Worm (Caenorhabditis elegans): ENCODE results near the gene C06E4.1.

The C06E4.1 gene

ce11 chrIV:7309678-7310077, 26.6 kb downstream of the C06E4.1 start:
- no peak for TF ChIP-seq W03F9.2 (tag; optimal IDR thresholded peaks at IDR 0.05)

- TF ChIP-seq dao-5 (tag; optimal IDR thresholded peaks at IDR 0.05) = no peak
- TF ChIP-seq W03F9.2 (tag; optimal IDR thresholded peaks at IDR 0.05) = no peak
- TF ChIP-seq him-1 (tag; optimal IDR thresholded peaks at IDR 0.05) = no peak
Observed at ce11 chrIV:7310410-7310809, 27.4 kb downstream of the C06E4.1 start, which contains the start of gene grl-4. TSS of gene grl-4 (minus strand) at chrIV:7310760.

DNA sequence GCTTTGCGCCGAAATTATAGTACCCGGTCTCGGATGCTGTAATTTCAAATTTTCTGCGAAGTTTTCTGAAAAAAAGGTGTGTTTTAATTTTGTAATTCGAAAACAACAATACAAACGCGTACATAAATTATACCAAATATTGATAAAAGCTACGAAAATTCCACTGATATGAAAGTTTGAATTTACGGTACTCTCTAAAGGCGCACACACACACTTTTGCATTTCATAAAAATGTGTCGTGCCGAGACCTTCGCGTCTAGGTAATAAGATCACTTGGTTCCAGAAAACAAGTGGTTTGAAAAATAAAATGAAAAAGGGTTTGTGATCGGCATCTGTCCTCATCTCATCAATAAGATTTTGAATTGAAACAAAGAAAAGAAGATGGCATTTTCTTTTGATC, 27.8 kb downstream of the C06E4.1 start:
- TF ChIP-seq dao-5 (tag; optimal IDR thresholded peaks at IDR 0.05) (no peak), W03F9.2 (tag; optimal IDR thresholded peaks at IDR 0.05) (no peak), him-1 (tag; optimal IDR thresholded peaks at IDR 0.05) (no peak)

DNA sequence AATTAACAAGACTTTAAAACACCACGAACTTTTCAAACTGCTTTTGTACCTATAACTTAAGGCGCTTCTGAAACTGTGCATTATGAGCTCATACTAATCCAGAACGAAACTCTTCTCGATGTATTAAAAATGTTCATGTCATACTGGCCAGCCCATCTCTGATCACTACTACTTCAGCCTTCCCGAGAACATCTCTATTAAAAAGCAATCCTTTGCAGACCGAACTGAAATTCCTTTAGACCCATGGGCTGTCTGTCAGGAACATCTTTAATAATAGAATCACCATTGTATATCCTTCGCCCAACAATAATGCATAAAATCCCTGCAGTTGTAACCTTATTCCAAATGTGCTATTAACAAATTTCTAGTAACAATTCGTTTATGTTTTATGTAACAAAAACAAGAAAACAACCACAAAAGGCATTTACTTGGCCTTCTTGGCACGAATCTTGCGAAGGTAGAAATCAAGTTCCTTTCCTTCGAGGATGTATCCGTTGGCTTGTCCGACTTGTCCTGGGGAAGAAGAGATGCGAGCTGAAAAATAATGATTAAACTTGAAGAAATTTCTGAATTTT, 29.6 kb downstream of the C06E4.1 start:
- no peak for TF ChIP-seq dao-5 (tag; optimal IDR thresholded peaks at IDR 0.05)
- TF ChIP-seq W03F9.2 (tag; optimal IDR thresholded peaks at IDR 0.05) = no peak
- TF ChIP-seq him-1 (tag; optimal IDR thresholded peaks at IDR 0.05) = no peak

- TF ChIP-seq W03F9.2 (tag; optimal IDR thresholded peaks at IDR 0.05) (no peak), him-1 (tag; optimal IDR thresholded peaks at IDR 0.05) (no peak), dao-5 (tag; optimal IDR thresholded peaks at IDR 0.05) (no peak)
Observed at ce11 chrIV:7313397-7313910, 30.4 kb downstream of the C06E4.1 start, which contains the start of gene rps-8. TSS of gene rps-8 (minus strand) at chrIV:7313860.

DNA sequence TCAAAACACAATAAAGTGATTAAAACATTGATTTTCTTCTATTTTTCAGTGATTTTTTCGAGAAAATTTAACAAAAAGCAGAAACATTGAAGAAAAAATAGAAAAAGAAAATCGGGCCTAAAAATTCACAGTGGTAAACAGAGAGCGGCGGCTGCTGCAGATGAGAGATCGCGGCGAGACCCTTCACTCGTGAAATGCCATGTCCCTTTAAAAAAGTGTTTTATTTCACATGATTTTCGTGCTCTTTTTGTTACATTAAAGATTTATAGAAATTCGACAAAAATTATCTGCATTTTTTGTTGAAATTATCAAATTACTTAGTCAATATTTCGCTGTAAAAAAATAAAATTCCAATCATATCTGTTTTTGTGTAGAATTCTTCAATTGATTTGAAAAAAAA, 30.9 kb downstream of the C06E4.1 start:
- TF ChIP-seq him-1 (tag; optimal IDR thresholded peaks at IDR 0.05) (no peak), W03F9.2 (tag; optimal IDR thresholded peaks at IDR 0.05) (peak; percentile 57)

DNA sequence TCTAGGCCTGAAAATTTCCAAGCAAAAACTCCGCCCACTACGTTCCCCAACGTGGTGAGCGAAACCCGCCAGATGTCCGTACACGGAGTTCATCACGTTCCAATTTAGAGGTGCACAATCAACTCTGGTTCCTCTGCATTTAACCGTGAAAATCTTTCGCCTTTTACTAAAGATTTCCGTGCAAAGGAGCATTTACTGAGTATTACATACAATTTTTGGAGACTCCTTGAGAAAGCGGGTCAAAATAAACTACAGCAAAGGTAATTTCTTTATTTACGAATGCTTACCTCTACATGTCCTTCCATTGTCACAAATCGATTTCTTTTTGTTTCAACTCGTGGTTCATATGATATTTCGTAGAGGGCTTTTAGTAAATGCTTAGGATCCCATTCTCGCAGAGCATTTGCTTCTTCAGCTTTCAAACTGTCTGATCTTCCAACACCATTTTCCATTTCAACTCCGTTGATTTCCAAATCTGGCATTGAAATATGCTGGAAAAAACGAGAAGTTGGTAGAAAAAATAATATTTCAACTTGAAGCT, 33.6 kb downstream of the C06E4.1 start, which contains the start of gene F42C5.9:
F42C5.9 (minus strand) TSS at position 491 of the 541 bp plus-strand sequence.
- TF ChIP-seq him-1 (tag; optimal IDR thresholded peaks at IDR 0.05) (no peak), W03F9.2 (tag; optimal IDR thresholded peaks at IDR 0.05) (peak; percentile 61), dao-5 (tag; optimal IDR thresholded peaks at IDR 0.05) (no peak)

- TF ChIP-seq dao-5 (tag; optimal IDR thresholded peaks at IDR 0.05) (no peak), him-1 (tag; optimal IDR thresholded peaks at IDR 0.05) (no peak), W03F9.2 (tag; optimal IDR thresholded peaks at IDR 0.05) (no peak)
Observed at ce11 chrIV:7317829-7318529, 34.9 kb downstream of the C06E4.1 start.

DNA sequence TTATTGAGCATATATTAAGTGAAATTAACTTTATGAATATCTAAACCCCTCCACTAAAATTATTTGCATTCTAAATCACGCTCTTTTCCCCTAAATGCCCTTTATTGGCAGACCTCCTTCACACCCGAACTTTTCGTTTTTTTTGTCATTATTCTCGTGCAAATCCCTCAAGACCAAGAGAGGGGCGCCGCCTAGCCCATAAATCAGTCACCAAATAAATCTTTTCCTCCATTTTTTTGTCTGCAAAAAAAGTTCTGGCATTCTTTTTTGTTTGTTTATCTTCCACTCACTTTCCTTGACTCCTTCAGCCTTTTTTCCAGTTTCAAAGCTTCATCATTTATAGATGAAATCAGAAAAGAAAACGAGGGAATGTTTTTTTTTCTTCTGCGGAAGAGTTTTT, 35.8 kb downstream of the C06E4.1 start:
- TF ChIP-seq him-1 (tag; optimal IDR thresholded peaks at IDR 0.05) (no peak), dao-5 (tag; optimal IDR thresholded peaks at IDR 0.05) (no peak), W03F9.2 (tag; optimal IDR thresholded peaks at IDR 0.05) (no peak)

DNA sequence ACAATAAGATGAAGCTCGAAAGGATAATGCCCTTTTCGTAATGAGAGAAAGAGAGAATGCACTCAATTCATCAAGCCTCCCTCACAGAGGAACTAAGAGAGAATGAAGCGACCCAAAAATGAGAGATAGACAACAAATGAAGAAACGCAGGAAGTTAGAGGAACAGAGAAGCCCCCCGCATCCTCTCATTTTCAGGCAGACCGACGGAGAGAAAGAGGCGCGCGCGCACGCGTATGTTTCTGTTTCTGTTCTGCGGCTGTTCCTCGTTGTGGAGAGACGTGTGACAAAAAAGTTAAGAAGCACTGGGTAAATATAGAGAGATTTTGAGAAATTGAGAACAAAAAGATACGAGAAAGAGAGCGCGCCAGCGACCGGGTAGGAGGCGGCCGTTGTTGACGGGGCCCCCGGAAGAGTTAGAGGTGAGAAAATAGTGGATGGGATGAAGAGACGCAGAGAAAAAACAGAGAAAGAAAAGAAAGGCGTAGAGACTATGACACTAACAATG, 36.9 kb downstream of the C06E4.1 start:
- TF ChIP-seq dao-5 (tag; optimal IDR thresholded peaks at IDR 0.05) (peak; percentile 35), W03F9.2 (tag; optimal IDR thresholded peaks at IDR 0.05) (peak; percentile 48), him-1 (tag; optimal IDR thresholded peaks at IDR 0.05) (peak; percentile 68)

ce11 chrIV:7320688-7321087, 37.6 kb downstream of the C06E4.1 start:
- no peak for TF ChIP-seq dao-5 (tag; optimal IDR thresholded peaks at IDR 0.05)
- no peak for TF ChIP-seq him-1 (tag; optimal IDR thresholded peaks at IDR 0.05)
- TF ChIP-seq W03F9.2 (tag; optimal IDR thresholded peaks at IDR 0.05) = no peak

ce11 chrIV:7323904-7324303, 40.8 kb downstream of the C06E4.1 start:
- no peak for TF ChIP-seq W03F9.2 (tag; optimal IDR thresholded peaks at IDR 0.05)
- no peak for TF ChIP-seq him-1 (tag; optimal IDR thresholded peaks at IDR 0.05)
- TF ChIP-seq dao-5 (tag; optimal IDR thresholded peaks at IDR 0.05) = no peak

ce11 chrIV:7324913-7325312, 41.9 kb downstream of the C06E4.1 start:
- TF ChIP-seq W03F9.2 (tag; optimal IDR thresholded peaks at IDR 0.05) (no peak), dao-5 (tag; optimal IDR thresholded peaks at IDR 0.05) (no peak)

- TF ChIP-seq dao-5 (tag; optimal IDR thresholded peaks at IDR 0.05) (no peak), W03F9.2 (tag; optimal IDR thresholded peaks at IDR 0.05) (no peak), him-1 (tag; optimal IDR thresholded peaks at IDR 0.05) (no peak)
Observed at ce11 chrIV:7325698-7326097, 42.6 kb downstream of the C06E4.1 start.

All from whole organism, L4/young adult.